Worm (Caenorhabditis elegans) whole organism, L4 larva: ENCODE results near the gene Y41E3.6.

Source experiments
- F49E8.2 ChIP-seq: sonication (generic microtip); optimal IDR thresholded peaks from 2 replicates; lab custom pipeline; 2016; ENCODE audit warnings: missing compliant biosample characterization, mild to moderate bottlenecking, missing genetic modification characterization, borderline replicate concordance
- T26A8.4 ChIP-seq: fragments of 200-800 bp; sonication (Bioruptor generic); IDR thresholded peaks from 2 replicates; pipeline ENCODE4 v1.3.6; 2022; ENCODE audit warnings: missing genetic modification characterization, missing compliant biosample characterization
- Y105C5A.15 ChIP-seq: fragments of 200-800 bp; sonication (Bioruptor generic); IDR thresholded peaks from 2 replicates; pipeline ENCODE4 v1.3.6; 2022; ENCODE audit warnings: missing genetic modification characterization, missing compliant biosample characterization
- Y5F2A.4 ChIP-seq: fragments of 200-800 bp; sonication (Bioruptor generic); optimal IDR thresholded peaks from 2 replicates; lab custom pipeline; 2018; ENCODE audit warnings: mild to moderate bottlenecking, missing genetic modification characterization, missing compliant biosample characterization
- ZK337.2 ChIP-seq: fragments of 200-800 bp; sonication (Bioruptor generic); IDR thresholded peaks from 2 replicates; pipeline ENCODE4 v1.3.6; 2022; ENCODE audit warnings: missing genetic modification reagents, missing genetic modification characterization, missing compliant biosample characterization
- ZK546.5 ChIP-seq, 2 experiments: sonication (generic microtip); optimal IDR thresholded peaks; 2 replicates each; lab custom pipeline; 2017; ENCODE audit warnings: missing biosample characterization in 2 of 2, missing genetic modification characterization in 2 of 2
- ceh-28 ChIP-seq: fragments of 150-350 bp; optimal IDR thresholded peaks from 2 replicates; lab custom pipeline; 2014; ENCODE audit warnings: missing biosample characterization, missing genetic modification reagents, missing genetic modification characterization
- ceh-32 ChIP-seq: sonication (generic microtip); optimal IDR thresholded peaks from 2 replicates; lab custom pipeline; 2016; ENCODE audit warnings: mild to moderate bottlenecking, missing genetic modification characterization, missing compliant biosample characterization; ENCODE audit not compliant: poor library complexity
- ces-1 ChIP-seq: fragments of 150-350 bp; sonication (generic microtip); optimal IDR thresholded peaks from 4 replicates; lab custom pipeline; 2014; ENCODE audit warnings: missing biosample characterization, missing genetic modification reagents, missing genetic modification characterization
- cey-2 ChIP-seq: sonication (generic microtip); optimal IDR thresholded peaks from 3 replicates; lab custom pipeline; 2017; ENCODE audit warnings: missing genetic modification characterization, mild to moderate bottlenecking, missing compliant biosample characterization, antibody characterized with exemption, borderline replicate concordance; ENCODE audit not compliant: insufficient read depth
- ctbp-1 ChIP-seq: fragments of 200-800 bp; sonication (Bioruptor generic); IDR thresholded peaks from 2 replicates; pipeline ENCODE4 v1.3.6; 2022; ENCODE audit warnings: missing genetic modification reagents, missing genetic modification characterization, missing compliant biosample characterization
- dmd-6 ChIP-seq: fragments of 200-800 bp; sonication (Bioruptor generic); IDR thresholded peaks from 2 replicates; pipeline ENCODE4 v1.3.6; 2022; ENCODE audit warnings: missing genetic modification reagents, missing genetic modification characterization, missing compliant biosample characterization
- dmd-8 ChIP-seq: fragments of 200-800 bp; sonication (Bioruptor generic); IDR thresholded peaks from 2 replicates; pipeline ENCODE4 v1.3.6; 2022; ENCODE audit warnings: missing genetic modification characterization, missing compliant biosample characterization
- dmd-9 ChIP-seq: fragments of 200-800 bp; sonication (Bioruptor generic); IDR thresholded peaks from 2 replicates; pipeline ENCODE4 v1.3.6; 2022; ENCODE audit warnings: missing genetic modification reagents, missing genetic modification characterization, missing compliant biosample characterization
- dpl-1 ChIP-seq: fragments of 150-350 bp; optimal IDR thresholded peaks from 2 replicates; lab custom pipeline; 2014; ENCODE audit warnings: missing biosample characterization, missing genetic modification reagents, missing genetic modification characterization
- duxl-1 ChIP-seq: sonication (generic microtip); optimal IDR thresholded peaks from 2 replicates; lab custom pipeline; 2016; ENCODE audit warnings: mild to moderate bottlenecking, missing genetic modification characterization, moderate library complexity, missing compliant biosample characterization; ENCODE audit not compliant: poor library complexity
- dve-1 ChIP-seq: sonication (generic microtip); optimal IDR thresholded peaks from 2 replicates; lab custom pipeline; 2017; ENCODE audit warnings: antibody characterized with exemption, mild to moderate bottlenecking, missing genetic modification characterization, missing compliant biosample characterization; ENCODE audit not compliant: insufficient read depth
- fkh-10 ChIP-seq: fragments of 150-350 bp; optimal IDR thresholded peaks from 2 replicates; lab custom pipeline; 2014; ENCODE audit warnings: missing biosample characterization, missing genetic modification reagents, missing genetic modification characterization
- fos-1 ChIP-seq: fragments of 150-350 bp; optimal IDR thresholded peaks from 2 replicates; lab custom pipeline; 2014; ENCODE audit warnings: missing biosample characterization, missing genetic modification characterization
- jun-1 ChIP-seq: fragments of 150-350 bp; optimal IDR thresholded peaks from 2 replicates; lab custom pipeline; 2014; ENCODE audit warnings: missing biosample characterization, missing genetic modification reagents, missing genetic modification characterization
- lin-13 ChIP-seq: fragments of 150-350 bp; optimal IDR thresholded peaks from 2 replicates; lab custom pipeline; 2014; ENCODE audit warnings: missing biosample characterization, missing genetic modification reagents, missing genetic modification characterization
- lin-15B ChIP-seq: fragments of 150-350 bp; sonication (generic microtip); optimal IDR thresholded peaks from 3 replicates; lab custom pipeline; 2014; ENCODE audit warnings: missing biosample characterization, missing genetic modification characterization
- lin-29 ChIP-seq: fragments of 200-800 bp; sonication (Bioruptor generic); IDR thresholded peaks from 2 replicates; pipeline ENCODE4 v1.3.6; 2022; ENCODE audit warnings: missing genetic modification reagents, missing genetic modification characterization, missing compliant biosample characterization
- lin-38 ChIP-seq: fragments of 200-800 bp; sonication (Bioruptor generic); IDR thresholded peaks from 2 replicates; pipeline ENCODE4 v1.3.6; 2022; ENCODE audit warnings: missing genetic modification reagents, missing genetic modification characterization, missing compliant biosample characterization
- lin-39 ChIP-seq: fragments of 150-350 bp; optimal IDR thresholded peaks from 2 replicates; lab custom pipeline; 2014; ENCODE audit warnings: missing biosample characterization, missing genetic modification reagents, missing genetic modification characterization
- lir-3 ChIP-seq: sonication (generic microtip); optimal IDR thresholded peaks from 2 replicates; lab custom pipeline; 2016; ENCODE audit warnings: mild to moderate bottlenecking, missing genetic modification characterization, missing compliant biosample characterization
- lsy-2 ChIP-seq, 2 experiments: fragments of 150-350 bp in 1 of 2; sonication (generic microtip) in 1 of 2; optimal IDR thresholded peaks; 2 replicates each; lab custom pipeline; 2014 to 2017; ENCODE audit warnings: missing biosample characterization in 2 of 2, missing genetic modification characterization in 2 of 2
- mep-1 ChIP-seq: fragments of 150-350 bp; sonication (generic microtip); optimal IDR thresholded peaks from 3 replicates; lab custom pipeline; 2014; ENCODE audit warnings: missing biosample characterization, missing genetic modification characterization
- mes-2 ChIP-seq: sonication (generic microtip); optimal IDR thresholded peaks from 2 replicates; lab custom pipeline; 2016; ENCODE audit warnings: missing genotype, mild to moderate bottlenecking, missing genetic modification characterization, missing compliant biosample characterization; ENCODE audit not compliant: poor library complexity, severe bottlenecking
- nhr-10 ChIP-seq: fragments of 150-350 bp; optimal IDR thresholded peaks from 2 replicates; lab custom pipeline; 2014; ENCODE audit warnings: missing biosample characterization, missing genetic modification characterization
- nhr-102 ChIP-seq: sonication (generic microtip); optimal IDR thresholded peaks from 2 replicates; lab custom pipeline; 2016; ENCODE audit warnings: mild to moderate bottlenecking, missing genetic modification characterization, moderate library complexity, missing compliant biosample characterization
- nhr-25 ChIP-seq: sonication (generic microtip); optimal IDR thresholded peaks from 2 replicates; lab custom pipeline; 2017; ENCODE audit warnings: missing genetic modification characterization, mild to moderate bottlenecking, missing compliant biosample characterization, antibody characterized with exemption, moderate library complexity, borderline replicate concordance; ENCODE audit not compliant: insufficient read depth
- nhr-28 ChIP-seq: fragments of 150-350 bp; optimal IDR thresholded peaks from 2 replicates; lab custom pipeline; 2014; ENCODE audit warnings: missing biosample characterization, missing genetic modification characterization
- nhr-42 ChIP-seq: fragments of 200-800 bp; sonication (Bioruptor generic); IDR thresholded peaks from 2 replicates; pipeline ENCODE4 v1.3.6; 2022; ENCODE audit warnings: missing genetic modification characterization, missing compliant biosample characterization
- pha-4 ChIP-seq, 2 experiments: fragments of 150-350 bp in 1 of 2; fragments of 200-800 bp in 1 of 2; sonication (Bioruptor generic) in 1 of 2; IDR thresholded peaks in 1 of 2; optimal IDR thresholded peaks in 1 of 2; 2 replicates each; pipeline versions ENCODE4 v1.3.6 to Lab custom; 2014 to 2022; ENCODE audit warnings: missing genetic modification characterization in 2 of 2, missing genetic modification reagents in 2 of 2, missing biosample characterization in 1 of 2, missing compliant biosample characterization in 1 of 2
- php-3 ChIP-seq: fragments of 200-800 bp; sonication (Bioruptor generic); IDR thresholded peaks from 2 replicates; pipeline ENCODE4 v1.3.6; 2022; ENCODE audit warnings: missing genetic modification reagents, missing genetic modification characterization, missing compliant biosample characterization
- pqm-1 ChIP-seq: sonication (generic microtip); optimal IDR thresholded peaks from 2 replicates; lab custom pipeline; 2017; ENCODE audit warnings: missing biosample characterization, missing genetic modification characterization
- saeg-2 ChIP-seq: fragments of 200-800 bp; sonication (Bioruptor generic); IDR thresholded peaks from 2 replicates; pipeline ENCODE4 v1.3.6; 2022; ENCODE audit warnings: missing genetic modification reagents, missing genetic modification characterization, missing compliant biosample characterization
- set-16 ChIP-seq: fragments of 200-800 bp; sonication (Bioruptor generic); IDR thresholded peaks from 2 replicates; pipeline ENCODE4 v1.3.6; 2022; ENCODE audit warnings: missing genetic modification reagents, missing genetic modification characterization, missing compliant biosample characterization
- skn-1 ChIP-seq: fragments of 150-350 bp; optimal IDR thresholded peaks from 2 replicates; lab custom pipeline; 2014; ENCODE audit warnings: missing biosample characterization, missing genetic modification characterization
- snpc-1.2 ChIP-seq: fragments of 200-800 bp; sonication (Bioruptor generic); IDR thresholded peaks from 2 replicates; pipeline ENCODE4 v1.3.6; 2022; ENCODE audit warnings: missing genetic modification reagents, missing genetic modification characterization, missing compliant biosample characterization
- spr-3 ChIP-seq: fragments of 200-800 bp; sonication (Bioruptor generic); optimal IDR thresholded peaks from 2 replicates; lab custom pipeline; 2018; ENCODE audit warnings: mild to moderate bottlenecking, missing genetic modification characterization, missing compliant biosample characterization
- tag-97 ChIP-seq: fragments of 200-800 bp; sonication (Bioruptor generic); IDR thresholded peaks from 2 replicates; pipeline ENCODE4 v1.3.6; 2022; ENCODE audit warnings: missing genetic modification characterization, missing compliant biosample characterization
- tra-1 ChIP-seq: fragments of 200-800 bp; sonication (Bioruptor generic); IDR thresholded peaks from 2 replicates; pipeline ENCODE4 v1.3.6; 2022; ENCODE audit warnings: missing genetic modification reagents, missing genetic modification characterization, missing compliant biosample characterization
- unc-130 ChIP-seq: sonication (generic microtip); optimal IDR thresholded peaks from 2 replicates; lab custom pipeline; 2016; ENCODE audit warnings: missing genetic modification reagents, missing genetic modification characterization, missing compliant biosample characterization
- zip-2 ChIP-seq: fragments of 150-350 bp; optimal IDR thresholded peaks from 2 replicates; lab custom pipeline; 2014; ENCODE audit warnings: missing biosample characterization, missing genetic modification characterization

Y41E3.6 gene

DNA sequence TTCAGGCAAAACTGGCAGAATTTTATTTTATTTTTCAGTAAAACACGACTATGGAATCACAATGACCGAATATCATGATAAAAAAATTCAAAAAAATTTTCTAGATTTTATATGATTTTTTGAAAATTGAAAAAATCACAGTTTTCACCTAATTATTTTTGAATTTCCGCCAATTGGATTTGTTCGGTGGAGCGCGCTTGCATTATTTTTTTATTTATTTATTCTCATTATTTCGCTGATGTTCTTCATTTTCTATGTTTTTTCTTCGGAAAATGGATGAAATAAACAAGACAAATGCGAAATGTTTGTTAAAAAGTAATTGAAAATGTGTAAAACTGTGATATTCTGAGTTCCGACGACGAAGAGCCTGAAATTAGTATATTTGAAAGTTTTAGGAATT, 41.3 kb downstream of the Y41E3.6 start:
- TF ChIP-seq snpc-1.2 (GFP tag; lab: Robert Waterston, UW): peak; percentile 54
- TF ChIP-seq lin-38 (GFP tag; lab: Robert Waterston, UW): peak; percentile 56

DNA sequence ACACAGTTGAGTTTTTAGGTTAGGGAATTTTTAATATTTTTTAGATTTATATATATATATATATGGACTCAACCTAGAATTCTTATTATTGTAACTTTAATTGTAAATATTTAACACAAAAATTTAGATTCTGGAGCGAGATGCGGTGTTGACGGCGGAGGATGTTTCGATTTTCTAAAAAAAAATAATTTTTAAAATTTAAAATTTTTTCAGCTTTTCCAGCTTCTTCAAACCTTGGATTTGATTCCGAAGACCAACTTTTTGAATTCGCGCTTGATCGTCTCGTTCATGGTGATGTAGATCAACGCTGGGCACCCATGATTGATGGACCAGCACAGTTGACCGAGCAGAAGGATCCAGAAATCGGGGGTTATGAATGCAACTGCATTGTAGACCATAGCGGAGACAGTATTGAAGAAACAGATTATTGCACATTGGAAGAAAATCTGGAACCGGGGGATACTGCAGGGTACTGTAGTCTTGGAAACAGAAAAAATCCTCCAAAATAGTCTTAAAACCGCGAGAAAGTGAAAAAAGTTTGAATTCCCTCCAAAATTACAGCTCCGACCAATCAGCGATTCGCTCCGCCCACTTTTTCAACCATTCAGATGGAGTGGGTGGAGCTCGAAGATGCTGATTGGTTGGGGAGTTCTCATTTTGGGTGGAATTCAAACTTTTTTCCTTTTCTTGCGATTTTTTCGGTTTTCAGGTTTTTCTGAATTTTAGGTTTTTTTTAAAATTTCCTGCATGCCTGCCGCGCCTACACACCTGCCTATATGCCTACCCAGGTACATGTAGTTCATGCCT, 42.9 kb downstream of the Y41E3.6 start:
- peak; percentile 29 for TF ChIP-seq jun-1 (tag; lab: Kevin White, UChicago)
- TF ChIP-seq duxl-1 (tag; lab: Kevin White, UChicago): peak; percentile 6
- TF ChIP-seq php-3: no peak
- TF ChIP-seq lsy-2 (tag; optimal IDR thresholded peaks at IDR 0.05; lab: Kevin White, UChicago): no peak
- TF ChIP-seq cey-2 (tag; lab: Kevin White, UChicago): no peak
- no peak for TF ChIP-seq ceh-32
- TF ChIP-seq T26A8.4 (GFP tag; lab: Robert Waterston, UW): 0 out of 2 replicates have a peak, but pooled peaks have one; percentile 25
- TF ChIP-seq mep-1 (tag; lab: Kevin White, UChicago): no peak
- TF ChIP-seq dmd-9 (GFP tag; lab: Robert Waterston, UW): no peak
- no peak for TF ChIP-seq zip-2 (tag; lab: Kevin White, UChicago)
- no peak for TF ChIP-seq tra-1 (GFP tag; lab: Robert Waterston, UW)
- TF ChIP-seq fos-1 (tag; lab: Kevin White, UChicago): no peak
- TF ChIP-seq ces-1 (GFP tag; lab: Kevin White, UChicago): no peak
- TF ChIP-seq ceh-28 (tag; lab: Kevin White, UChicago): no peak
- no peak for TF ChIP-seq F49E8.2
- TF ChIP-seq lin-13 (GFP tag; lab: Kevin White, UChicago): no peak
- TF ChIP-seq nhr-28 (tag; lab: Kevin White, UChicago): no peak
- no peak for TF ChIP-seq dve-1
- no peak for TF ChIP-seq nhr-42 (GFP tag; lab: Robert Waterston, UW)
- no peak for TF ChIP-seq lin-29 (GFP tag; lab: Robert Waterston, UW)
- no peak for TF ChIP-seq dpl-1 (GFP tag; lab: Kevin White, UChicago)
- no peak for TF ChIP-seq nhr-10
- no peak for TF ChIP-seq lin-15B
- TF ChIP-seq snpc-1.2 (GFP tag; lab: Robert Waterston, UW): 0 out of 2 replicates have a peak, but pooled peaks have one; percentile 32
- no peak for TF ChIP-seq dmd-8 (GFP tag; lab: Robert Waterston, UW)
- peak; percentile 42 for TF ChIP-seq lin-38 (GFP tag; lab: Robert Waterston, UW)
- TF ChIP-seq lin-39: no peak
- peak; percentile 1 for TF ChIP-seq unc-130
- no peak for TF ChIP-seq ctbp-1 (GFP tag; lab: Robert Waterston, UW)
- no peak for TF ChIP-seq skn-1
- TF ChIP-seq mes-2 (tag; lab: Kevin White, UChicago): peak; percentile 30
- TF ChIP-seq saeg-2: no peak
- TF ChIP-seq nhr-102 (tag; lab: Kevin White, UChicago): peak; percentile 29
- TF ChIP-seq lir-3 (tag; lab: Kevin White, UChicago): no peak
- TF ChIP-seq tag-97: 0 out of 2 replicates have a peak, but pooled peaks have one; percentile 48
- TF ChIP-seq pqm-1 (tag; lab: Kevin White, UChicago): no peak
- no peak for TF ChIP-seq nhr-25
- no peak for TF ChIP-seq dmd-6 (GFP tag; lab: Robert Waterston, UW)
- TF ChIP-seq spr-3: no peak
- TF ChIP-seq Y5F2A.4 (GFP tag; lab: Kevin White, UChicago): no peak
- TF ChIP-seq fkh-10: no peak
- TF ChIP-seq ZK546.5 (tag; optimal IDR thresholded peaks at IDR 0.05; lab: Kevin White, UChicago): no peak
- no peak for TF ChIP-seq ZK337.2
- no peak for TF ChIP-seq set-16 (GFP tag; lab: Robert Waterston, UW)
- TF ChIP-seq Y105C5A.15: no peak
- no peak for TF ChIP-seq pha-4 (GFP tag; IDR thresholded peaks at IDR 0.05; lab: Robert Waterston, UW)
- TF ChIP-seq pha-4 (tag; optimal IDR thresholded peaks at IDR 0.05; lab: Kevin White, UChicago): no peak
